Worm (Caenorhabditis elegans): ENCODE results near the gene Y43F8B.9.

Gene Y43F8B.9

ce11 chrV:19524569-19524968 lies 46.6 kb downstream of the Y43F8B.9 start (continued):
- TF ChIP-seq zfp-2 (tag; optimal IDR thresholded peaks at IDR 0.05): no peak
- no peak for TF ChIP-seq F44E2.7 (GFP tag; IDR thresholded peaks at IDR 0.05)
- peak; percentile 40 for TF ChIP-seq dve-1 (tag; optimal IDR thresholded peaks at IDR 0.05; ENCODE audit: insufficient read depth)
- TF ChIP-seq skn-1 (tag; optimal IDR thresholded peaks at IDR 0.05): no peak
- TF ChIP-seq unc-62 (GFP tag; optimal IDR thresholded peaks at IDR 0.05 in 1 of 2): peak in 1 of 2 experiments; percentile 38
- no peak for TF ChIP-seq unc-62 (tag; optimal IDR thresholded peaks at IDR 0.05)
- TF ChIP-seq spr-1 (tag; optimal IDR thresholded peaks at IDR 0.05): no peak
- no peak for TF ChIP-seq set-16 (GFP tag; IDR thresholded peaks at IDR 0.05)
- no peak for TF ChIP-seq ztf-7 (tag; optimal IDR thresholded peaks at IDR 0.05)
- TF ChIP-seq ces-1 (GFP tag; optimal IDR thresholded peaks at IDR 0.05): no peak
- TF ChIP-seq ceh-28 (tag; optimal IDR thresholded peaks at IDR 0.05): no peak
- no peak for TF ChIP-seq tra-1 (GFP tag; IDR thresholded peaks at IDR 0.05)
- TF ChIP-seq lsy-2 (tag; optimal IDR thresholded peaks at IDR 0.05): peak in 1 of 2 experiments; percentile 23
- TF ChIP-seq zip-2 (tag; optimal IDR thresholded peaks at IDR 0.05): no peak
- TF ChIP-seq nhr-77 (tag; optimal IDR thresholded peaks at IDR 0.05): peak; percentile 19
- TF ChIP-seq sdz-12 (GFP tag; optimal IDR thresholded peaks at IDR 0.05): no peak
- TF ChIP-seq egl-43 (GFP tag; IDR thresholded peaks at IDR 0.05): no peak

- TF ChIP-seq hlh-30 (tag; optimal IDR thresholded peaks at IDR 0.05; ENCODE audit: insufficient read depth) (peak; percentile 6), aly-2 (tag; optimal IDR thresholded peaks at IDR 0.05) (no peak), ceh-20 (GFP tag; IDR thresholded peaks at IDR 0.05) (0 out of 2 replicates have a peak, but pooled peaks have one; percentile 16), dmd-6 (GFP tag; IDR thresholded peaks at IDR 0.05) (peak; percentile 33)
These were observed 48.2 kb downstream of the Y43F8B.9 start for ce11 chrV:19526197-19526596.

ce11 chrV:19527565-19527964 lies 49.6 kb downstream of the Y43F8B.9 start:
- TF ChIP-seq attf-4 (tag; optimal IDR thresholded peaks at IDR 0.05) (no peak), lin-15B (tag; optimal IDR thresholded peaks at IDR 0.05) (no peak), nhr-77 (tag; optimal IDR thresholded peaks at IDR 0.05) (peak; percentile 91), F44E2.7 (GFP tag; IDR thresholded peaks at IDR 0.05) (no peak), lir-3 (tag; optimal IDR thresholded peaks at IDR 0.05) (no peak), nhr-28 (tag; optimal IDR thresholded peaks at IDR 0.05) (peak; percentile 97), ama-1 (optimal IDR thresholded peaks at IDR 0.05) (no peak), nhr-76 (tag; optimal IDR thresholded peaks at IDR 0.05) (no peak), mxl-2 (GFP tag; conservative IDR thresholded peaks at IDR 0.05) (peak; percentile 89), T26A8.4 (GFP tag; IDR thresholded peaks at IDR 0.05) (peak; percentile 16; the same call in 1 of the 2 replicates), ceh-62 (tag; optimal IDR thresholded peaks at IDR 0.05) (no peak), cey-2 (tag; optimal IDR thresholded peaks at IDR 0.05; ENCODE audit: borderline replicate concordance, insufficient read depth) (peak; percentile 80), skn-1 (tag; optimal IDR thresholded peaks at IDR 0.05) (no peak), nhr-41 (GFP tag; IDR thresholded peaks at IDR 0.05) (peak; percentile 75; the same call in 1 of the 2 replicates), zfp-3 (GFP tag; conservative IDR thresholded peaks at IDR 0.05) (0 out of 2 replicates have a peak, but pooled peaks have one; percentile 14), ceh-20 (GFP tag; IDR thresholded peaks at IDR 0.05) (peak; percentile 97), Y75B8A.6 (GFP tag; IDR thresholded peaks at IDR 0.05) (0 out of 2 replicates have a peak, but pooled peaks have one; percentile 34), tra-1 (GFP tag; IDR thresholded peaks at IDR 0.05) (peak; percentile 97), unc-62 (GFP tag; optimal IDR thresholded peaks at IDR 0.05 in 1 of 2) (peak in 1 of 2 experiments; percentile 79), unc-62 (tag; optimal IDR thresholded peaks at IDR 0.05) (no peak), lsy-2 (tag; optimal IDR thresholded peaks at IDR 0.05) (peak in 1 of 2 experiments; percentile 64), lin-13 (GFP tag; optimal IDR thresholded peaks at IDR 0.05) (no peak), rbr-2 (tag; optimal IDR thresholded peaks at IDR 0.05) (no peak), arid-1 (GFP tag; conservative IDR thresholded peaks at IDR 0.05) (no peak), hif-1 (tag; optimal IDR thresholded peaks at IDR 0.05) (peak in 1 of 2 experiments; percentile 17), nhr-25 (tag; optimal IDR thresholded peaks at IDR 0.05; ENCODE audit: borderline replicate concordance, insufficient read depth) (no peak), lin-38 (GFP tag; IDR thresholded peaks at IDR 0.05) (0 out of 2 replicates have a peak, but pooled peaks have one; percentile 12), nhr-10 (tag; optimal IDR thresholded peaks at IDR 0.05) (no peak), nhr-6 (tag; optimal IDR thresholded peaks at IDR 0.05) (peak; percentile 11), hlh-11 (tag; optimal IDR thresholded peaks at IDR 0.05) (peak; percentile 98), dmd-8 (GFP tag; IDR thresholded peaks at IDR 0.05) (no peak), mdl-1 (tag; optimal IDR thresholded peaks at IDR 0.05) (peak; percentile 5 to 91), mep-1 (tag; optimal IDR thresholded peaks at IDR 0.05) (peak; percentile 49), D1046.2 (GFP tag; IDR thresholded peaks at IDR 0.05) (no peak)

Data from whole organism, L4 larva.